Worm (Caenorhabditis elegans): Measurements from ENCODE around the gene moc-1.

The moc-1 gene

ce11 chrX:10124338-10124737, 14.1 kb downstream of the moc-1 start (continued):
- TF ChIP-seq nhr-47 (tag; optimal IDR thresholded peaks at IDR 0.05): no peak
- no peak for TF ChIP-seq C04F5.9 (tag; optimal IDR thresholded peaks at IDR 0.05)
- TF ChIP-seq egl-27 (tag; optimal IDR thresholded peaks at IDR 0.05): no peak
- TF ChIP-seq snpc-4 (tag; optimal IDR thresholded peaks at IDR 0.05): no peak
- TF ChIP-seq hlh-17 (GFP tag; optimal IDR thresholded peaks at IDR 0.05; ENCODE audit: borderline replicate concordance): no peak
- no peak for TF ChIP-seq ceh-82 (tag; optimal IDR thresholded peaks at IDR 0.05)
- no peak for TF ChIP-seq fos-1 (tag; optimal IDR thresholded peaks at IDR 0.05)
- TF ChIP-seq F16B12.6 (tag; optimal IDR thresholded peaks at IDR 0.05): no peak
- TF ChIP-seq lin-39 (tag; optimal IDR thresholded peaks at IDR 0.05): no peak
- no peak for TF ChIP-seq ceh-8 (GFP tag; optimal IDR thresholded peaks at IDR 0.05)
- TF ChIP-seq skn-1 (tag; optimal IDR thresholded peaks at IDR 0.05): peak; percentile 9
- TF ChIP-seq hlh-4 (tag; optimal IDR thresholded peaks at IDR 0.05): no peak
- TF ChIP-seq isw-1 (GFP tag; IDR thresholded peaks at IDR 0.05): no peak
- TF ChIP-seq lsy-2 (tag; optimal IDR thresholded peaks at IDR 0.05): peak in 1 of 2 experiments; percentile 26
- no peak for TF ChIP-seq ets-5 (GFP tag; IDR thresholded peaks at IDR 0.05)
- no peak for TF ChIP-seq nhr-85 (tag)

- TF ChIP-seq C04F5.9 (tag; optimal IDR thresholded peaks at IDR 0.05) (no peak), lin-35 (GFP tag; optimal IDR thresholded peaks at IDR 0.05) (no peak), C16A3.4 (tag; optimal IDR thresholded peaks at IDR 0.05) (no peak)
Observed at ce11 chrX:10123015-10123414, 15.4 kb downstream of the moc-1 start.

DNA sequence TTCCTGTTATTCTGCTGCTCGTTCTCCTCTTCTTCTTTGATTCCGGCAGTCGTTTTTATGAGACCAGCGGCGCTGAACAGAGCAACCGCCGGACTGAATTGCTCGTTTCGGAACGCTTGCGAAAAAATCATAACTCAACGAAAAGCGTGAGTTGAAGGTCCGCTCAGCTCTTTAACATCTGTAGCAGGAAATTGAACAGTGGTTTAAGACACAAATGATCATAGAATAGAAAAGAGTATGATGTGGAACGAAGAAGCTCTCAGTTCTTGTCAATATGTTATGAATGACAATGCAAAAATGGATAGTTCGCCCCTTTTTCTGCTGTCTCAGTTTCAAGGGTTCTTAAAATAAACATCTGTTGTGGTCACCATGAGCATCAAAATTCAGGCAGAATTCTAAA, 24.7 kb downstream of the moc-1 start:
- TF ChIP-seq swsn-7 (tag; optimal IDR thresholded peaks at IDR 0.05): no peak
- no peak for TF ChIP-seq nhr-20 (tag; optimal IDR thresholded peaks at IDR 0.05)
- no peak for TF ChIP-seq nhr-47 (tag; optimal IDR thresholded peaks at IDR 0.05)
- TF ChIP-seq lin-35 (GFP tag; optimal IDR thresholded peaks at IDR 0.05): no peak
- no peak for TF ChIP-seq skn-1 (tag; optimal IDR thresholded peaks at IDR 0.05)
- TF ChIP-seq F16B12.6 (tag; optimal IDR thresholded peaks at IDR 0.05): no peak
- no peak for TF ChIP-seq zag-1 (tag; optimal IDR thresholded peaks at IDR 0.05)
- no peak for TF ChIP-seq tbx-2 (tag; optimal IDR thresholded peaks at IDR 0.05)

DNA sequence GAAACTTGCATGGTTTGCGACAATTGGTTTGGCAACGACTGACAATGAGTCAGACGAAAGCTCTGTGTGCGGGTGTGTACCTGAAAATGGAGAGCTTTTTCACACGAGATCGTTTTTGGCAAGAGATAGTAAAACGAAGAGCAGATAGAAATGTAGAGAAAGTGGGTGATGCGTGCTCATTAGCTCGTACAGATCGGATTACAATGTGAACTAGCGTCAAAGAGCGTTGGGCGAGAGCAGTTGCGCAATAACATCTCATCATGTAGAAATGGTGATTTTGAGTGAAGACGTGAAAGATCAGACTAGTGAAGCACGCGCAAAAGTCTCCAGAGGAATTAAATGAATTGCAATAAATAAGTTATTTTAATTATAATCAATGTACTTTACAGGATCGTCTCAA, 43.3 kb downstream of the moc-1 start, which contains the start of gene flp-2:
Gene flp-2, minus strand, starts transcription at position 101 of the 400 bp plus-strand sequence.
- TF ChIP-seq sup-37 (GFP tag; optimal IDR thresholded peaks at IDR 0.05) (no peak), dsc-1 (tag; optimal IDR thresholded peaks at IDR 0.05) (no peak), pax-3 (tag; optimal IDR thresholded peaks at IDR 0.05) (no peak), pqm-1 (tag; optimal IDR thresholded peaks at IDR 0.05) (no peak), nhr-85 (tag) (no peak), elt-3 (tag; optimal IDR thresholded peaks at IDR 0.05) (no peak), efl-3 (GFP tag; optimal IDR thresholded peaks at IDR 0.05) (no peak), fkh-4 (tag; optimal IDR thresholded peaks at IDR 0.05; ENCODE audit: borderline replicate concordance) (no peak), nhr-12 (tag; optimal IDR thresholded peaks at IDR 0.05) (no peak), mab-9 (GFP tag; IDR thresholded peaks at IDR 0.05) (no peak)

DNA sequence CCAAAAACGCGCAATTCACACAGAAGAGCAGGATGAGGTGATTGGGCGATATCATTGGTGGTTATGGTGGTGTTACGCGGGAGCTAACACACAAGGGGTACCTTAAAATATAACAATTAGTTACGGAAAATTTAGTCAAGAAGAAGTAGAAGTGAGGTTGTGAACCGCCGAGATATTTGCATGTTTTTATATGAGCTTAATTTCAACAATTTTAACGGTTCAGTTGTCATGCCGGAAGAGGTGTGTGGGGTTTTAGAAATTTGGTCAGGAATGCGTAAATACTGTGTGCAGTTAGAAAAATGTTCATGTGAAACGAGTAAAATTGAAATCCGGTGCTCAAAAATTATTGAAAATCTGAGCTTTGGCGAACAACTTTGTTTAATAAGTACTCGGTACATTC, 45.6 kb downstream of the moc-1 start, which contains the start of gene flp-3:
Gene flp-3, minus strand, starts transcription at position 101 of the 400 bp plus-strand sequence.
- TF ChIP-seq aha-1 (tag; optimal IDR thresholded peaks at IDR 0.05) (no peak), fos-1 (tag; optimal IDR thresholded peaks at IDR 0.05) (no peak), nhr-77 (tag; optimal IDR thresholded peaks at IDR 0.05) (no peak)

- TF ChIP-seq tlp-1 (tag; optimal IDR thresholded peaks at IDR 0.05): no peak
- TF ChIP-seq pag-3 (tag; optimal IDR thresholded peaks at IDR 0.05; ENCODE audit: borderline replicate concordance, insufficient read depth): no peak
- TF ChIP-seq lsy-2 (tag; optimal IDR thresholded peaks at IDR 0.05): no peak
- TF ChIP-seq efl-1 (optimal IDR thresholded peaks at IDR 0.05): no peak
- no peak for TF ChIP-seq efl-1 (GFP tag; optimal IDR thresholded peaks at IDR 0.05 in 1 of 2)
- no peak for TF ChIP-seq fkh-4 (tag; optimal IDR thresholded peaks at IDR 0.05; ENCODE audit: borderline replicate concordance)
- no peak for TF ChIP-seq snpc-4 (tag; optimal IDR thresholded peaks at IDR 0.05)
- no peak for TF ChIP-seq ceh-90 (tag; optimal IDR thresholded peaks at IDR 0.05)
- TF ChIP-seq lir-3 (tag; optimal IDR thresholded peaks at IDR 0.05; ENCODE audit: poor library complexity): no peak
- TF ChIP-seq tbx-2 (tag; optimal IDR thresholded peaks at IDR 0.05): no peak
- TF ChIP-seq pqm-1 (tag; optimal IDR thresholded peaks at IDR 0.05): no peak
- TF ChIP-seq efl-3 (GFP tag; optimal IDR thresholded peaks at IDR 0.05): no peak
- TF ChIP-seq nhr-19 (GFP tag; conservative IDR thresholded peaks at IDR 0.05): no peak
Observed at ce11 chrX:10087866-10088265, 50.6 kb downstream of the moc-1 start, which contains the start of gene flp-28. flp-28 (minus strand) TSS chrX:10087966.

Measured in whole organism, L1 larva.